Worm (Caenorhabditis elegans) whole organism, L4 larva: ENCODE measurements around the gene F18E9.3.

Experiments used
- F10B5.3 ChIP-seq: sonication (generic microtip); optimal IDR thresholded peaks from 2 replicates; lab custom pipeline; 2016; ENCODE audit warnings: mild to moderate bottlenecking, missing genetic modification characterization, missing compliant biosample characterization
- ZK337.2 ChIP-seq: fragments of 200-800 bp; sonication (Bioruptor generic); IDR thresholded peaks from 2 replicates; pipeline ENCODE4 v1.3.6; 2022; ENCODE audit warnings: missing genetic modification reagents, missing genetic modification characterization, missing compliant biosample characterization
- aha-1 ChIP-seq: fragments of 150-350 bp; peaks from one replicate; lab custom pipeline; 2014; ENCODE audit warnings: missing biosample characterization, missing genetic modification characterization
- ama-1 ChIP-seq: fragments of 150-350 bp; optimal IDR thresholded peaks from 2 replicates; lab custom pipeline; 2014; ENCODE audit warnings: inconsistent platforms, mixed read lengths
- ceh-20 ChIP-seq: fragments of 200-800 bp; sonication (Bioruptor generic); IDR thresholded peaks from 2 replicates; pipeline ENCODE4 v1.3.6; 2022; ENCODE audit warnings: missing genetic modification reagents, missing genetic modification characterization, missing compliant biosample characterization
- ceh-82 ChIP-seq: sonication (generic microtip); optimal IDR thresholded peaks from 2 replicates; lab custom pipeline; 2017; ENCODE audit warnings: missing biosample characterization, missing genetic modification characterization
- ctbp-1 ChIP-seq: fragments of 200-800 bp; sonication (Bioruptor generic); IDR thresholded peaks from 2 replicates; pipeline ENCODE4 v1.3.6; 2022; ENCODE audit warnings: missing genetic modification reagents, missing genetic modification characterization, missing compliant biosample characterization
- daf-16 ChIP-seq, 3 experiments: sonication (generic microtip); optimal IDR thresholded peaks; 2 replicates each; lab custom pipeline; 2016 to 2017; ENCODE audit warnings: missing genetic modification characterization in 3 of 3, missing genetic modification reagents in 3 of 3, mild to moderate bottlenecking in 2 of 3, missing compliant biosample characterization in 2 of 3, missing biosample characterization in 1 of 3, moderate library complexity in 1 of 3
- dmd-6 ChIP-seq: fragments of 200-800 bp; sonication (Bioruptor generic); IDR thresholded peaks from 2 replicates; pipeline ENCODE4 v1.3.6; 2022; ENCODE audit warnings: missing genetic modification reagents, missing genetic modification characterization, missing compliant biosample characterization
- dmd-8 ChIP-seq: fragments of 200-800 bp; sonication (Bioruptor generic); IDR thresholded peaks from 2 replicates; pipeline ENCODE4 v1.3.6; 2022; ENCODE audit warnings: missing genetic modification characterization, missing compliant biosample characterization
- duxl-1 ChIP-seq: sonication (generic microtip); optimal IDR thresholded peaks from 2 replicates; lab custom pipeline; 2016; ENCODE audit warnings: mild to moderate bottlenecking, missing genetic modification characterization, moderate library complexity, missing compliant biosample characterization; ENCODE audit not compliant: poor library complexity
- dve-1 ChIP-seq: sonication (generic microtip); optimal IDR thresholded peaks from 2 replicates; lab custom pipeline; 2017; ENCODE audit warnings: antibody characterized with exemption, mild to moderate bottlenecking, missing genetic modification characterization, missing compliant biosample characterization; ENCODE audit not compliant: insufficient read depth
- egl-43 ChIP-seq: fragments of 200-800 bp; sonication (Bioruptor generic); IDR thresholded peaks from 2 replicates; pipeline ENCODE4 v1.3.6; 2022; ENCODE audit warnings: missing genetic modification reagents, missing genetic modification characterization, missing compliant biosample characterization
- hlh-11 ChIP-seq: fragments of 200-800 bp; sonication (Bioruptor generic); optimal IDR thresholded peaks from 2 replicates; lab custom pipeline; 2018; ENCODE audit warnings: mild to moderate bottlenecking, missing genetic modification characterization, missing compliant biosample characterization
- hmg-1.1 ChIP-seq: fragments of 200-800 bp; sonication (Bioruptor generic); IDR thresholded peaks from 2 replicates; pipeline ENCODE4 v1.3.6; 2022; ENCODE audit warnings: missing genetic modification reagents, missing genetic modification characterization, missing compliant biosample characterization
- mes-2 ChIP-seq: sonication (generic microtip); optimal IDR thresholded peaks from 2 replicates; lab custom pipeline; 2016; ENCODE audit warnings: missing genotype, mild to moderate bottlenecking, missing genetic modification characterization, missing compliant biosample characterization; ENCODE audit not compliant: poor library complexity, severe bottlenecking
- mxl-3 ChIP-seq: fragments of 200-800 bp; sonication (Bioruptor generic); optimal IDR thresholded peaks from 2 replicates; lab custom pipeline; 2018; ENCODE audit warnings: mild to moderate bottlenecking, missing genetic modification characterization, missing compliant biosample characterization
- nhr-10 ChIP-seq: fragments of 150-350 bp; optimal IDR thresholded peaks from 2 replicates; lab custom pipeline; 2014; ENCODE audit warnings: missing biosample characterization, missing genetic modification characterization
- nhr-102 ChIP-seq: sonication (generic microtip); optimal IDR thresholded peaks from 2 replicates; lab custom pipeline; 2016; ENCODE audit warnings: mild to moderate bottlenecking, missing genetic modification characterization, moderate library complexity, missing compliant biosample characterization
- nhr-28 ChIP-seq: fragments of 150-350 bp; optimal IDR thresholded peaks from 2 replicates; lab custom pipeline; 2014; ENCODE audit warnings: missing biosample characterization, missing genetic modification characterization
- nhr-77 ChIP-seq: fragments of 150-350 bp; optimal IDR thresholded peaks from 2 replicates; lab custom pipeline; 2014; ENCODE audit warnings: missing biosample characterization, missing genetic modification characterization
- php-3 ChIP-seq: fragments of 200-800 bp; sonication (Bioruptor generic); IDR thresholded peaks from 2 replicates; pipeline ENCODE4 v1.3.6; 2022; ENCODE audit warnings: missing genetic modification reagents, missing genetic modification characterization, missing compliant biosample characterization
- pqm-1 ChIP-seq: sonication (generic microtip); optimal IDR thresholded peaks from 2 replicates; lab custom pipeline; 2017; ENCODE audit warnings: missing biosample characterization, missing genetic modification characterization
- set-16 ChIP-seq: fragments of 200-800 bp; sonication (Bioruptor generic); IDR thresholded peaks from 2 replicates; pipeline ENCODE4 v1.3.6; 2022; ENCODE audit warnings: missing genetic modification reagents, missing genetic modification characterization, missing compliant biosample characterization
- spr-1 ChIP-seq: sonication (generic microtip); optimal IDR thresholded peaks from 2 replicates; lab custom pipeline; 2016; ENCODE audit warnings: mild to moderate bottlenecking, missing genetic modification characterization, missing compliant biosample characterization
- tra-1 ChIP-seq: fragments of 200-800 bp; sonication (Bioruptor generic); IDR thresholded peaks from 2 replicates; pipeline ENCODE4 v1.3.6; 2022; ENCODE audit warnings: missing genetic modification reagents, missing genetic modification characterization, missing compliant biosample characterization
- unc-62 ChIP-seq, 3 experiments: fragments of 150-350 bp in 1 of 3; sonication (generic microtip); optimal IDR thresholded peaks in 2 of 3; peaks in 1 of 3; 1 replicate in 1 of 3; 2 replicates in 2 of 3; lab custom pipeline; 2014 to 2017; ENCODE audit warnings: missing biosample characterization in 3 of 3, missing genetic modification characterization in 3 of 3, missing genetic modification reagents in 3 of 3, missing genotype in 1 of 3
- vab-7 ChIP-seq: fragments of 200-800 bp; sonication (Bioruptor generic); IDR thresholded peaks from 2 replicates; pipeline ENCODE4 v1.3.6; 2022; ENCODE audit warnings: missing genetic modification reagents, missing genetic modification characterization, missing compliant biosample characterization

F18E9.3 gene

ce11 chrX:8567823-8568314 lies 18.1 kb upstream of the F18E9.3 start:
- TF ChIP-seq pqm-1, result peak; percentile 32
- TF ChIP-seq daf-16 (GFP tag; optimal IDR thresholded peaks at IDR 0.05; lab: Kevin White, UChicago), result no peak
- peak; percentile 7 for TF ChIP-seq daf-16 (tag; optimal IDR thresholded peaks at IDR 0.05; lab: Kevin White, UChicago)
- peak; percentile 98 for TF ChIP-seq aha-1 (tag; lab: Kevin White, UChicago)
- TF ChIP-seq ceh-82 (tag; lab: Kevin White, UChicago), result no peak
- TF ChIP-seq dve-1 (tag; lab: Kevin White, UChicago), result peak; percentile 21
- TF ChIP-seq nhr-10 (tag; lab: Kevin White, UChicago), result no peak
- TF ChIP-seq, all 104 proteins: peak for 4

ce11 chrX:8568423-8568903 lies 17.5 kb upstream of the F18E9.3 start:
- TF ChIP-seq ctbp-1 (no peak), tra-1 (GFP tag; lab: Robert Waterston, UW) (peak; percentile 80), nhr-102 (no peak), nhr-77 (peak; percentile 18), daf-16 (GFP tag; optimal IDR thresholded peaks at IDR 0.05; lab: Kevin White, UChicago) (no peak), daf-16 (tag; optimal IDR thresholded peaks at IDR 0.05; lab: Kevin White, UChicago) (peak; percentile 60), ceh-20 (GFP tag; lab: Robert Waterston, UW) (0 out of 2 replicates have a peak, but pooled peaks have one; percentile 27), mxl-3 (GFP tag; lab: Kevin White, UChicago) (peak; percentile 51), dmd-6 (GFP tag; lab: Robert Waterston, UW) (peak; percentile 70), php-3 (0 out of 2 replicates have a peak, but pooled peaks have one; percentile 17), unc-62 (GFP tag; optimal IDR thresholded peaks at IDR 0.05 in 1 of 2; lab: Kevin White, UChicago) (peak in 1 of 2 experiments; percentile 96), unc-62 (tag; optimal IDR thresholded peaks at IDR 0.05; lab: Kevin White, UChicago) (no peak), hlh-11 (tag; lab: Kevin White, UChicago) (peak; percentile 54), pqm-1 (peak; percentile 65), dve-1 (tag; lab: Kevin White, UChicago) (peak; percentile 34), dmd-8 (GFP tag; lab: Robert Waterston, UW) (no peak), set-16 (GFP tag; lab: Robert Waterston, UW) (no peak), nhr-28 (tag; lab: Kevin White, UChicago) (peak; percentile 57)

ce11 chrX:8569159-8569558 lies 16.8 kb upstream of the F18E9.3 start:
- TF ChIP-seq nhr-28 (tag; lab: Kevin White, UChicago) (no peak), egl-43 (GFP tag; lab: Robert Waterston, UW) (0 out of 2 replicates have a peak, but pooled peaks have one; percentile 46), mxl-3 (GFP tag; lab: Kevin White, UChicago) (no peak), mes-2 (tag; lab: Kevin White, UChicago) (peak; percentile 47), spr-1 (no peak), F10B5.3 (tag; lab: Kevin White, UChicago) (no peak), hmg-1.1 (GFP tag; lab: Robert Waterston, UW) (peak; percentile 54; the same call in 1 of the 2 replicates), pqm-1 (no peak), aha-1 (tag; lab: Kevin White, UChicago) (peak; percentile 79), vab-7 (GFP tag; lab: Robert Waterston, UW) (no peak)

- TF ChIP-seq duxl-1 (no peak), unc-62 (GFP tag; optimal IDR thresholded peaks at IDR 0.05 in 1 of 2; lab: Kevin White, UChicago) (peak in 1 of 2 experiments; percentile 69), unc-62 (tag; optimal IDR thresholded peaks at IDR 0.05; lab: Kevin White, UChicago) (no peak), ZK337.2 (GFP tag; lab: Robert Waterston, UW) (no peak)
Observed at ce11 chrX:8570997-8571517, 14.9 kb upstream of the F18E9.3 start, which contains the start of gene jmjd-3.1. Gene jmjd-3.1, plus strand, starts transcription at chrX:8571047.

ce11 chrX:8580217-8580616 lies 5.7 kb upstream of the F18E9.3 start, which contains the start of gene F18E9.4:
Gene F18E9.4, plus strand, starts transcription at chrX:8580517.
- TF ChIP-seq ama-1 (lab: Kevin White, UChicago) (no peak), aha-1 (tag; lab: Kevin White, UChicago) (peak; percentile 22)
